Worm (Caenorhabditis elegans) whole organism, L1 larva: ENCODE measurements around the gene C34F6.12.

Experiments
- C04F5.9 ChIP-seq: sonication (generic microtip); optimal IDR thresholded peaks from 2 replicates; lab custom pipeline; 2016; ENCODE audit warnings: missing genetic modification characterization, missing compliant biosample characterization
- F16B12.6 ChIP-seq: fragments of 150-350 bp; optimal IDR thresholded peaks from 2 replicates; lab custom pipeline; 2014; ENCODE audit warnings: missing biosample characterization, missing genetic modification characterization
- alr-1 ChIP-seq: fragments of 200-800 bp; sonication (Bioruptor generic); optimal IDR thresholded peaks from 2 replicates; lab custom pipeline; 2018; ENCODE audit warnings: borderline replicate concordance, mild to moderate bottlenecking, missing genetic modification characterization, missing compliant biosample characterization
- aly-2 ChIP-seq: fragments of 150-350 bp; optimal IDR thresholded peaks from 2 replicates; lab custom pipeline; 2014; ENCODE audit warnings: missing biosample characterization, missing genetic modification characterization
- ceh-82 ChIP-seq, 3 experiments: fragments of 150-350 bp in 1 of 3; sonication (generic microtip) in 2 of 3; optimal IDR thresholded peaks; 2 replicates each; lab custom pipeline; 2014 to 2017; ENCODE audit warnings: missing biosample characterization in 3 of 3, missing genetic modification characterization in 3 of 3
- ces-1 ChIP-seq: fragments of 150-350 bp; optimal IDR thresholded peaks from 2 replicates; lab custom pipeline; 2014; ENCODE audit warnings: missing biosample characterization, missing genetic modification reagents, missing genetic modification characterization
- dpl-1 ChIP-seq, 3 experiments: fragments of 150-350 bp in 2 of 3; sonication (generic microtip) in 1 of 3; optimal IDR thresholded peaks; 2 replicates each; lab custom pipeline; 2014 to 2017; ENCODE audit warnings: missing biosample characterization in 3 of 3, missing genetic modification characterization in 3 of 3, missing genetic modification reagents in 3 of 3
- efl-1 ChIP-seq, 4 experiments: fragments of 150-350 bp; optimal IDR thresholded peaks in 3 of 4; peaks in 1 of 4; 1 replicate in 1 of 4; 2 replicates in 3 of 4; lab custom pipeline; 2014; ENCODE audit warnings: missing biosample characterization in 2 of 4, missing genetic modification characterization in 2 of 4, missing genetic modification reagents in 2 of 4
- efl-3 ChIP-seq: fragments of 200-800 bp; sonication (Bioruptor generic); optimal IDR thresholded peaks from 2 replicates; lab custom pipeline; 2018; ENCODE audit warnings: mild to moderate bottlenecking, missing genetic modification characterization, missing compliant biosample characterization
- egl-13 ChIP-seq: sonication (generic microtip); optimal IDR thresholded peaks from 2 replicates; lab custom pipeline; 2016; ENCODE audit warnings: missing genotype, missing genetic modification reagents, missing genetic modification characterization, missing compliant biosample characterization
- egl-27 ChIP-seq, 2 experiments: fragments of 150-350 bp in 1 of 2; sonication (generic microtip); optimal IDR thresholded peaks; 3 replicates each; lab custom pipeline; 2017 to 2018; ENCODE audit warnings: missing biosample characterization in 2 of 2, missing genetic modification characterization in 2 of 2, missing genetic modification reagents in 2 of 2
- elt-2 ChIP-seq: sonication (generic microtip); optimal IDR thresholded peaks from 2 replicates; lab custom pipeline; 2016; ENCODE audit warnings: missing genetic modification characterization, mild to moderate bottlenecking, inconsistent platforms, missing compliant biosample characterization, missing genetic modification reagents
- elt-3 ChIP-seq, 6 experiments: fragments of 150-350 bp in 1 of 6; sonication (generic microtip); optimal IDR thresholded peaks; 2 replicates each; lab custom pipeline; 2017 to 2018; ENCODE audit warnings: missing biosample characterization in 6 of 6, missing genetic modification characterization in 6 of 6, inconsistent platforms in 1 of 6
- ets-5 ChIP-seq: fragments of 200-800 bp; sonication (Bioruptor generic); IDR thresholded peaks from 2 replicates; pipeline ENCODE4 v1.3.6; 2022; ENCODE audit warnings: missing genetic modification characterization, missing compliant biosample characterization
- hlh-17 ChIP-seq: fragments of 200-800 bp; sonication (Bioruptor generic); optimal IDR thresholded peaks from 2 replicates; lab custom pipeline; 2018; ENCODE audit warnings: missing genetic modification characterization, mild to moderate bottlenecking, missing compliant biosample characterization, moderate library complexity, borderline replicate concordance
- hpl-2 ChIP-seq: fragments of 150-350 bp; optimal IDR thresholded peaks from 2 replicates; lab custom pipeline; 2014; ENCODE audit warnings: missing biosample characterization, missing genetic modification reagents, missing genetic modification characterization
- irx-1 ChIP-seq: sonication (generic microtip); optimal IDR thresholded peaks from 2 replicates; lab custom pipeline; 2016; ENCODE audit warnings: missing genetic modification characterization, missing compliant biosample characterization
- isw-1 ChIP-seq: fragments of 200-800 bp; sonication (Bioruptor generic); IDR thresholded peaks from 2 replicates; pipeline ENCODE4 v1.3.6; 2022; ENCODE audit warnings: missing genetic modification characterization, missing compliant biosample characterization
- jun-1 ChIP-seq: fragments of 150-350 bp; optimal IDR thresholded peaks from 2 replicates; lab custom pipeline; 2014; ENCODE audit warnings: missing biosample characterization, missing genetic modification reagents, missing genetic modification characterization
- lin-14 ChIP-seq: fragments of 200-800 bp; sonication (Bioruptor generic); optimal IDR thresholded peaks from 2 replicates; lab custom pipeline; 2018; ENCODE audit warnings: mild to moderate bottlenecking, missing genetic modification characterization, moderate library complexity, missing compliant biosample characterization
- lin-35 ChIP-seq, 2 experiments: fragments of 150-350 bp; optimal IDR thresholded peaks; 2 replicates each; lab custom pipeline; 2014; ENCODE audit warnings: missing biosample characterization in 2 of 2, missing genetic modification characterization in 2 of 2, missing genetic modification reagents in 2 of 2
- mab-9 ChIP-seq: fragments of 200-800 bp; sonication (Bioruptor generic); IDR thresholded peaks from 2 replicates; pipeline ENCODE4 v1.3.6; 2022; ENCODE audit warnings: missing genetic modification reagents, missing genetic modification characterization, missing compliant biosample characterization
- mdl-1 ChIP-seq, 2 experiments: fragments of 150-350 bp; optimal IDR thresholded peaks; 2 replicates each; lab custom pipeline; 2014 to 2017; ENCODE audit warnings: missing biosample characterization in 2 of 2, missing genetic modification characterization in 2 of 2, inconsistent platforms in 1 of 2
- mep-1 ChIP-seq: fragments of 150-350 bp; optimal IDR thresholded peaks from 2 replicates; lab custom pipeline; 2014; ENCODE audit warnings: missing biosample characterization, missing genetic modification characterization
- nhr-12 ChIP-seq: sonication (generic microtip); optimal IDR thresholded peaks from 2 replicates; lab custom pipeline; 2017; ENCODE audit warnings: missing biosample characterization, missing genetic modification characterization
- nhr-20 ChIP-seq: sonication (generic microtip); optimal IDR thresholded peaks from 2 replicates; lab custom pipeline; 2016; ENCODE audit warnings: mild to moderate bottlenecking, missing genetic modification characterization, missing compliant biosample characterization
- nhr-237 ChIP-seq: fragments of 150-350 bp; optimal IDR thresholded peaks from 2 replicates; lab custom pipeline; 2014; ENCODE audit warnings: missing biosample characterization, missing genetic modification characterization
- nhr-47 ChIP-seq: sonication (generic microtip); optimal IDR thresholded peaks from 2 replicates; lab custom pipeline; 2016; ENCODE audit warnings: mild to moderate bottlenecking, missing genetic modification characterization, moderate library complexity, missing compliant biosample characterization
- nhr-71 ChIP-seq: sonication (generic microtip); optimal IDR thresholded peaks from 2 replicates; lab custom pipeline; 2016; ENCODE audit warnings: mild to moderate bottlenecking, missing genetic modification characterization, moderate library complexity, missing compliant biosample characterization
- nhr-76 ChIP-seq: sonication (generic microtip); optimal IDR thresholded peaks from 2 replicates; lab custom pipeline; 2017; ENCODE audit warnings: missing biosample characterization, missing genetic modification characterization
- nhr-77 ChIP-seq: fragments of 150-350 bp; optimal IDR thresholded peaks from 2 replicates; lab custom pipeline; 2014; ENCODE audit warnings: missing biosample characterization, missing genetic modification characterization
- nhr-84 ChIP-seq: sonication (generic microtip); optimal IDR thresholded peaks from 2 replicates; lab custom pipeline; 2017; ENCODE audit warnings: missing biosample characterization, missing genetic modification characterization
- nhr-85 ChIP-seq: sonication (generic microtip); peaks from one replicate; lab custom pipeline; 2016; ENCODE audit warnings: missing genetic modification characterization, inconsistent platforms, missing compliant biosample characterization
- nhr-90 ChIP-seq: sonication (generic microtip); optimal IDR thresholded peaks from 2 replicates; lab custom pipeline; 2016; ENCODE audit warnings: mild to moderate bottlenecking, missing genetic modification characterization, missing compliant biosample characterization; ENCODE audit not compliant: poor library complexity
- pax-3 ChIP-seq: fragments of 200-800 bp; sonication (Bioruptor generic); optimal IDR thresholded peaks from 2 replicates; lab custom pipeline; 2018; ENCODE audit warnings: mild to moderate bottlenecking, missing genetic modification characterization, moderate library complexity, missing compliant biosample characterization
- pqm-1 ChIP-seq: sonication (generic microtip); optimal IDR thresholded peaks from 3 replicates; lab custom pipeline; 2017; ENCODE audit warnings: missing biosample characterization, missing genetic modification characterization
- skn-1 ChIP-seq: fragments of 150-350 bp; optimal IDR thresholded peaks from 2 replicates; lab custom pipeline; 2014; ENCODE audit warnings: missing biosample characterization, missing genetic modification characterization
- snpc-4 ChIP-seq: fragments of 150-350 bp; optimal IDR thresholded peaks from 2 replicates; lab custom pipeline; 2014; ENCODE audit warnings: missing biosample characterization, missing genetic modification characterization
- snu-23 ChIP-seq: sonication (generic microtip); optimal IDR thresholded peaks from 2 replicates; lab custom pipeline; 2016; ENCODE audit warnings: missing genetic modification characterization, missing compliant biosample characterization
- sptf-1 ChIP-seq: fragments of 150-350 bp; optimal IDR thresholded peaks from 2 replicates; lab custom pipeline; 2014; ENCODE audit warnings: missing biosample characterization, missing genetic modification characterization
- sup-37 ChIP-seq: fragments of 200-800 bp; sonication (Bioruptor generic); optimal IDR thresholded peaks from 2 replicates; lab custom pipeline; 2018; ENCODE audit warnings: mild to moderate bottlenecking, missing genetic modification characterization, missing compliant biosample characterization
- tlp-1 ChIP-seq: fragments of 150-350 bp; optimal IDR thresholded peaks from 2 replicates; lab custom pipeline; 2014; ENCODE audit warnings: missing biosample characterization, missing genetic modification characterization
- unc-130 ChIP-seq: fragments of 150-350 bp; optimal IDR thresholded peaks from 2 replicates; lab custom pipeline; 2017; ENCODE audit warnings: missing biosample characterization, missing genetic modification characterization, inconsistent platforms
- unc-30 ChIP-seq: sonication (generic microtip); optimal IDR thresholded peaks from 2 replicates; lab custom pipeline; 2017; ENCODE audit warnings: missing biosample characterization, missing genetic modification characterization
- unc-98 ChIP-seq: fragments of 200-800 bp; sonication (Bioruptor generic); IDR thresholded peaks from 2 replicates; pipeline ENCODE4 v1.3.6; 2022; ENCODE audit warnings: missing genetic modification characterization, missing compliant biosample characterization
- xbp-1 ChIP-seq: sonication (generic microtip); optimal IDR thresholded peaks from 2 replicates; lab custom pipeline; 2016; ENCODE audit warnings: missing genetic modification characterization, missing compliant biosample characterization
- zip-4 ChIP-seq: fragments of 200-800 bp; sonication (Bioruptor generic); optimal IDR thresholded peaks from 2 replicates; lab custom pipeline; 2018; ENCODE audit warnings: mild to moderate bottlenecking, missing genetic modification characterization, moderate library complexity, missing compliant biosample characterization

Gene C34F6.12

ce11 chrX:11252429-11252828, 25.9 kb upstream of the C34F6.12 start (continued):
- peak in 1 of 2 experiments; percentile 14 for TF ChIP-seq efl-1 (optimal IDR thresholded peaks at IDR 0.05; lab: Kevin White, UChicago)
- TF ChIP-seq efl-1 (GFP tag; optimal IDR thresholded peaks at IDR 0.05 in 1 of 2; lab: Kevin White, UChicago): no peak
- peak in 1 of 2 experiments; percentile 60 for TF ChIP-seq lin-35 (GFP tag; optimal IDR thresholded peaks at IDR 0.05; lab: Kevin White, UChicago)
- TF ChIP-seq nhr-47 (tag; lab: Kevin White, UChicago): peak; percentile 74
- peak; percentile 65 for TF ChIP-seq nhr-20 (tag; lab: Kevin White, UChicago)
- no peak for TF ChIP-seq ets-5 (GFP tag; lab: Robert Waterston, UW)
- TF ChIP-seq ces-1 (GFP tag; lab: Kevin White, UChicago): no peak
- peak in 1 of 3 experiments; percentile 15 for TF ChIP-seq dpl-1 (GFP tag; optimal IDR thresholded peaks at IDR 0.05; lab: Kevin White, UChicago)
- no peak for TF ChIP-seq mab-9 (GFP tag; lab: Robert Waterston, UW)
- peak; percentile 43 for TF ChIP-seq mep-1
- TF ChIP-seq efl-3 (GFP tag; lab: Kevin White, UChicago): no peak
- peak; percentile 81 for TF ChIP-seq snu-23 (GFP tag; lab: Kevin White, UChicago)
- peak; percentile 27 for TF ChIP-seq egl-13 (tag; lab: Kevin White, UChicago)
- peak in 2 of 3 experiments; percentile 19 to 25 for TF ChIP-seq ceh-82 (tag; optimal IDR thresholded peaks at IDR 0.05; lab: Kevin White, UChicago)
- TF ChIP-seq, all 84 proteins: peak for 37

ce11 chrX:11251928-11252327, 25.4 kb upstream of the C34F6.12 start:
- no peak for TF ChIP-seq nhr-12
- TF ChIP-seq aly-2 (tag; lab: Kevin White, UChicago): no peak
- TF ChIP-seq elt-2: peak; percentile 66
- no peak for TF ChIP-seq irx-1 (tag; lab: Kevin White, UChicago)
- no peak for TF ChIP-seq alr-1
- TF ChIP-seq F16B12.6 (tag; lab: Kevin White, UChicago): no peak

ce11 chrX:11250983-11251382, 24.5 kb upstream of the C34F6.12 start:
- TF ChIP-seq tlp-1 (tag; lab: Kevin White, UChicago) (no peak), nhr-84 (tag; lab: Kevin White, UChicago) (no peak), pax-3 (tag; lab: Kevin White, UChicago) (no peak), zip-4 (GFP tag; lab: Kevin White, UChicago) (no peak), hlh-17 (GFP tag; lab: Kevin White, UChicago) (no peak), hpl-2 (GFP tag; lab: Kevin White, UChicago) (no peak), isw-1 (GFP tag; lab: Robert Waterston, UW) (no peak), nhr-12 (no peak), mab-9 (GFP tag; lab: Robert Waterston, UW) (no peak), elt-2 (peak; percentile 91), unc-30 (tag; lab: Kevin White, UChicago) (no peak), egl-27 (tag; optimal IDR thresholded peaks at IDR 0.05; lab: Kevin White, UChicago) (no peak), nhr-76 (tag; lab: Kevin White, UChicago) (no peak), F16B12.6 (tag; lab: Kevin White, UChicago) (no peak), nhr-237 (tag; lab: Kevin White, UChicago) (no peak), nhr-47 (tag; lab: Kevin White, UChicago) (no peak), jun-1 (peak; percentile 2), mep-1 (no peak), pqm-1 (tag; lab: Kevin White, UChicago) (no peak), unc-130 (tag; lab: Kevin White, UChicago) (no peak), nhr-20 (tag; lab: Kevin White, UChicago) (peak; percentile 13), nhr-90 (tag; lab: Kevin White, UChicago) (no peak), nhr-71 (tag; lab: Kevin White, UChicago) (peak; percentile 11), ets-5 (GFP tag; lab: Robert Waterston, UW) (no peak), xbp-1 (tag; lab: Kevin White, UChicago) (no peak), ces-1 (GFP tag; lab: Kevin White, UChicago) (no peak), dpl-1 (GFP tag; optimal IDR thresholded peaks at IDR 0.05; lab: Kevin White, UChicago) (no peak), nhr-77 (no peak), lin-14 (GFP tag; lab: Kevin White, UChicago) (peak; percentile 50), nhr-85 (tag; lab: Kevin White, UChicago) (no peak), skn-1 (tag; lab: Kevin White, UChicago) (no peak), sup-37 (GFP tag; lab: Kevin White, UChicago) (no peak), egl-13 (tag; lab: Kevin White, UChicago) (no peak), unc-98 (GFP tag; lab: Robert Waterston, UW) (no peak), snpc-4 (tag; lab: Kevin White, UChicago) (no peak), elt-3 (tag; optimal IDR thresholded peaks at IDR 0.05; lab: Kevin White, UChicago) (peak in 4 of 6 experiments; percentile 31 to 53 (median 37)), sptf-1 (tag; lab: Kevin White, UChicago) (no peak), C04F5.9 (no peak), mdl-1 (tag; optimal IDR thresholded peaks at IDR 0.05; lab: Kevin White, UChicago) (no peak)
